Worm (Caenorhabditis elegans): ENCODE measurements around the gene lon-3.

lon-3 gene

DNA sequence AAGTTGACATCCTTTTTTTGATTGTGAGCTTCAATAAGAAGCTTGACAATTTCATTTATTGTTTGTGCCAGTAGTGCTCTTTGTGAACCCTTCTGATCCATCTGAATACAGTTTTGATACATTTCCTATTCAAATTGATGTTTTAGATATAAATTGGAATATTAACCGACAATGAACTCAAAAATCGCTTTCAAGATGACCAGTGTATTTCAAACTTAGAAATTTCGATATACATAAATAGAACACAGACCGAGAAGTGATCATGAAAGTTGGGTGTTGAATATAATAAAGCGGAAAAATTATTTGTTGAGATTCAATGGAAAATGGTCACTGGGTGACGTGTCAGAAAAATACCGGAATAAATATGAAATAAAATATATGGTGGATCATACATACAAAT, 17.1 kb downstream of the lon-3 start, which contains the start of gene elpc-3:
TSS of gene elpc-3 (minus strand) at position 101 of the 400 bp plus-strand sequence.
- TF ChIP-seq lim-6 (tag; optimal IDR thresholded peaks at IDR 0.05) (no peak), lin-11 (tag; optimal IDR thresholded peaks at IDR 0.05) (no peak), tbx-2 (tag; optimal IDR thresholded peaks at IDR 0.05) (no peak), hlh-8 (tag; optimal IDR thresholded peaks at IDR 0.05) (no peak), ceh-9 (tag; optimal IDR thresholded peaks at IDR 0.05) (no peak), ceh-19 (GFP tag; optimal IDR thresholded peaks at IDR 0.05) (no peak)

DNA sequence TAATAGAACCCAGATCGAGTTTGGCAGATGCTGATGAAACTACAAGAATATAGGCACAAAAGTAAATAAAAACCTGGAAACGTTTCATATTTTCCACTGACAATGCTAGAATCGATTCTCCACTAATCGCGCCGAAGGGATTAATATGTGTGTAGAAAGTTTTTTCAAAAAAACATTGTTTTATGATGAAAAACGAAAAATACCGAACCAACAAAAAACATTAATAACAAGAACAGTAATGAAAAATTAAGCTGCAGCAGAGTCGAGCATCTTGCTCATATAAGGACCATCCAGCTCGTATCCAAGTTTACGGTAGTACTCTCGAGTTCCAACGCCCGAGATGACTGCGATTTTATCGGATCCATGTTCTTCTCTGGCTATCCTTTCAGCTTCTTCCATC, 19.1 kb downstream of the lon-3 start, which contains the start of gene clec-224:
TSS of gene clec-224 (minus strand) at position 101 of the 400 bp plus-strand sequence.
- no peak for TF ChIP-seq ama-1 (optimal IDR thresholded peaks at IDR 0.05)
- no peak for TF ChIP-seq fkh-10 (GFP tag; optimal IDR thresholded peaks at IDR 0.05)
- TF ChIP-seq ceh-6 (GFP tag; optimal IDR thresholded peaks at IDR 0.05) = no peak
- no peak for TF ChIP-seq npax-4 (tag; optimal IDR thresholded peaks at IDR 0.05)
- no peak for TF ChIP-seq K09A11.1 (tag; optimal IDR thresholded peaks at IDR 0.05; ENCODE audit: insufficient read depth)
- no peak for TF ChIP-seq madf-2 (tag; optimal IDR thresholded peaks at IDR 0.05)
- TF ChIP-seq pax-1 (tag; optimal IDR thresholded peaks at IDR 0.05) = no peak
- no peak for TF ChIP-seq hlh-8 (tag; optimal IDR thresholded peaks at IDR 0.05)
- TF ChIP-seq K02D7.2 (tag; optimal IDR thresholded peaks at IDR 0.05) = no peak
- no peak for TF ChIP-seq odd-2 (tag; optimal IDR thresholded peaks at IDR 0.05)
- TF ChIP-seq pha-2 (tag; optimal IDR thresholded peaks at IDR 0.05) = no peak
- TF ChIP-seq sox-4 (tag; optimal IDR thresholded peaks at IDR 0.05) = no peak
- TF ChIP-seq unc-3 (GFP tag; conservative IDR thresholded peaks at IDR 0.05) = no peak
- no peak for TF ChIP-seq unc-3 (tag; optimal IDR thresholded peaks at IDR 0.05)
- no peak for TF ChIP-seq sdc-2 (tag; optimal IDR thresholded peaks at IDR 0.05)
- no peak for TF ChIP-seq dmd-4 (tag; optimal IDR thresholded peaks at IDR 0.05; ENCODE audit: borderline replicate concordance)
- no peak for TF ChIP-seq pat-9 (tag; optimal IDR thresholded peaks at IDR 0.05)
- no peak for TF ChIP-seq syd-9 (tag; optimal IDR thresholded peaks at IDR 0.05)
- no peak for TF ChIP-seq ets-4 (tag; optimal IDR thresholded peaks at IDR 0.05)
- TF ChIP-seq C08G9.2 (tag; optimal IDR thresholded peaks at IDR 0.05) = no peak

- TF ChIP-seq unc-55 (GFP tag; optimal IDR thresholded peaks at IDR 0.05) (no peak), pros-1 (tag; optimal IDR thresholded peaks at IDR 0.05) (no peak), pag-3 (tag; optimal IDR thresholded peaks at IDR 0.05; ENCODE audit: borderline replicate concordance) (no peak), hlh-15 (tag; optimal IDR thresholded peaks at IDR 0.05) (no peak), unc-42 (tag; optimal IDR thresholded peaks at IDR 0.05) (no peak), C08G9.2 (tag; optimal IDR thresholded peaks at IDR 0.05) (no peak), mec-3 (tag; optimal IDR thresholded peaks at IDR 0.05; ENCODE audit: borderline replicate concordance) (no peak), unc-86 (tag; optimal IDR thresholded peaks at IDR 0.05) (no peak)
Observed at ce11 chrV:12170114-12170513, 28.3 kb downstream of the lon-3 start, which contains the start of gene ZK863.1. Gene ZK863.1 (minus strand): TSS chrV:12170214.

- TF ChIP-seq C08G9.2 (tag; optimal IDR thresholded peaks at IDR 0.05) (no peak), fkh-6 (tag; optimal IDR thresholded peaks at IDR 0.05) (no peak), ceh-34 (tag; optimal IDR thresholded peaks at IDR 0.05) (no peak), ceh-18 (tag; optimal IDR thresholded peaks at IDR 0.05) (no peak), unc-86 (tag; optimal IDR thresholded peaks at IDR 0.05) (no peak), ttx-3 (tag; optimal IDR thresholded peaks at IDR 0.05) (no peak), eyg-1 (tag; optimal IDR thresholded peaks at IDR 0.05) (no peak), syd-9 (tag; optimal IDR thresholded peaks at IDR 0.05) (no peak), unc-55 (GFP tag; optimal IDR thresholded peaks at IDR 0.05) (no peak), ceh-24 (tag; optimal IDR thresholded peaks at IDR 0.05) (no peak)
Observed at ce11 chrV:12167653-12168052, 30.8 kb downstream of the lon-3 start, which contains the start of gene col-37. Gene col-37 (minus strand): TSS chrV:12167753.
